Worm (Caenorhabditis elegans): ENCODE data around the gene F45E12.5.

Gene F45E12.5

DNA sequence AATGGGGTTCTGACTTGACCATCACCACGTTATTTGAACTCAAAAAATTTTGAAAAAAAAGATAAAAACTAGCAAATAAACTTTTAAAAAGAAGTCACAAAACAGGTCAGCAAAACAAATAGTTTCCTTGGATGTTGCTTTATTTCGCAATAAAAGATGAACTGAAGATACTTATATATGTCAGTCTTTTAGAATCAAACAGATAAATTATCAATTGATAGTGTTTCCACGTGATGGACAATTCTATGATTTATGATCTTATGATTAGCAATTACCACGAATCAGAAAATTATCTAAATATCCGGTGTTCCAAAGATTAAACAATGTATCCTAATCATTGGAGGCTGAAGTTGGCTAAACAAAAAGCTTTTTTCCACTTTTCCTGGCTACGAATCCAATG is 22.2 kb downstream of the F45E12.5 start (continued):
- TF ChIP-seq fkh-10 (GFP tag; optimal IDR thresholded peaks at IDR 0.05) (no peak), ceh-88 (GFP tag; IDR thresholded peaks at IDR 0.05) (no peak), nhr-237 (tag; optimal IDR thresholded peaks at IDR 0.05) (no peak), isw-1 (GFP tag; IDR thresholded peaks at IDR 0.05) (no peak), nhr-90 (tag; optimal IDR thresholded peaks at IDR 0.05; ENCODE audit: poor library complexity) (peak; percentile 47), unc-98 (GFP tag; IDR thresholded peaks at IDR 0.05) (no peak), ets-5 (GFP tag; IDR thresholded peaks at IDR 0.05) (no peak), mef-2 (tag; optimal IDR thresholded peaks at IDR 0.05) (no peak), nhr-71 (tag; optimal IDR thresholded peaks at IDR 0.05) (no peak), hlh-4 (tag; optimal IDR thresholded peaks at IDR 0.05) (no peak), nhr-76 (tag; optimal IDR thresholded peaks at IDR 0.05) (no peak), nhr-20 (tag; optimal IDR thresholded peaks at IDR 0.05) (peak; percentile 68), ztf-11 (tag; optimal IDR thresholded peaks at IDR 0.05) (no peak), snpc-4 (tag; optimal IDR thresholded peaks at IDR 0.05) (no peak), aha-1 (tag; optimal IDR thresholded peaks at IDR 0.05) (no peak), efl-3 (GFP tag; optimal IDR thresholded peaks at IDR 0.05) (no peak), zag-1 (tag; optimal IDR thresholded peaks at IDR 0.05) (no peak), lir-3 (tag; optimal IDR thresholded peaks at IDR 0.05; ENCODE audit: poor library complexity) (no peak), ceh-63 (GFP tag; optimal IDR thresholded peaks at IDR 0.05) (no peak), F16B12.6 (tag; optimal IDR thresholded peaks at IDR 0.05) (no peak), nhr-77 (tag; optimal IDR thresholded peaks at IDR 0.05) (no peak), elt-3 (tag; optimal IDR thresholded peaks at IDR 0.05) (peak in 5 of 6 experiments; percentile 50 to 97 (median 72)), sptf-1 (tag; optimal IDR thresholded peaks at IDR 0.05) (no peak), efl-1 (optimal IDR thresholded peaks at IDR 0.05) (no peak), efl-1 (GFP tag; optimal IDR thresholded peaks at IDR 0.05 in 1 of 2) (peak in 1 of 2 experiments; percentile 82), pqm-1 (tag; optimal IDR thresholded peaks at IDR 0.05) (no peak)

ce11 chrII:7287140-7287539 is 22.8 kb downstream of the F45E12.5 start:
- no peak for TF ChIP-seq ceh-88 (GFP tag; IDR thresholded peaks at IDR 0.05)
- TF ChIP-seq fos-1 (tag; optimal IDR thresholded peaks at IDR 0.05) = no peak
- TF ChIP-seq efl-1 (optimal IDR thresholded peaks at IDR 0.05) = no peak
- TF ChIP-seq efl-1 (GFP tag; optimal IDR thresholded peaks at IDR 0.05 in 1 of 2) = peak in 1 of 2 experiments; percentile 59
- no peak for TF ChIP-seq elt-3 (tag; optimal IDR thresholded peaks at IDR 0.05)
- TF ChIP-seq zag-1 (tag; optimal IDR thresholded peaks at IDR 0.05) = no peak

ce11 chrII:7283063-7283462 is 26.9 kb downstream of the F45E12.5 start:
- TF ChIP-seq fos-1 (tag; optimal IDR thresholded peaks at IDR 0.05) (no peak), ets-5 (GFP tag; IDR thresholded peaks at IDR 0.05) (no peak), snu-23 (GFP tag; optimal IDR thresholded peaks at IDR 0.05) (no peak), mef-2 (tag; optimal IDR thresholded peaks at IDR 0.05) (no peak), sptf-1 (tag; optimal IDR thresholded peaks at IDR 0.05) (no peak), unc-130 (tag; optimal IDR thresholded peaks at IDR 0.05) (no peak), nhr-85 (tag) (no peak), ztf-11 (tag; optimal IDR thresholded peaks at IDR 0.05) (no peak), mep-1 (tag; optimal IDR thresholded peaks at IDR 0.05) (no peak), fkh-8 (tag; optimal IDR thresholded peaks at IDR 0.05) (peak; percentile 29), zag-1 (tag; optimal IDR thresholded peaks at IDR 0.05) (no peak), efl-1 (optimal IDR thresholded peaks at IDR 0.05) (no peak), efl-1 (GFP tag; optimal IDR thresholded peaks at IDR 0.05 in 1 of 2) (no peak), ces-1 (GFP tag; optimal IDR thresholded peaks at IDR 0.05) (no peak), dsc-1 (tag; optimal IDR thresholded peaks at IDR 0.05) (peak; percentile 99), egl-13 (tag; optimal IDR thresholded peaks at IDR 0.05) (peak; percentile 33), mab-9 (GFP tag; IDR thresholded peaks at IDR 0.05) (no peak), Y116A8C.19 (tag; optimal IDR thresholded peaks at IDR 0.05; ENCODE audit: borderline replicate concordance) (no peak), C34B4.2 (tag; optimal IDR thresholded peaks at IDR 0.05) (no peak), skn-1 (tag; optimal IDR thresholded peaks at IDR 0.05) (no peak), lin-13 (GFP tag; optimal IDR thresholded peaks at IDR 0.05) (no peak), fkh-4 (tag; optimal IDR thresholded peaks at IDR 0.05; ENCODE audit: borderline replicate concordance) (peak; percentile 56), nhr-20 (tag; optimal IDR thresholded peaks at IDR 0.05) (peak; percentile 6), elt-3 (tag; optimal IDR thresholded peaks at IDR 0.05) (no peak), unc-98 (GFP tag; IDR thresholded peaks at IDR 0.05) (no peak), elt-2 (tag; optimal IDR thresholded peaks at IDR 0.05) (no peak), hpl-2 (GFP tag; optimal IDR thresholded peaks at IDR 0.05) (no peak), pag-3 (tag; optimal IDR thresholded peaks at IDR 0.05; ENCODE audit: borderline replicate concordance, insufficient read depth) (no peak), lin-15B (tag; optimal IDR thresholded peaks at IDR 0.05) (no peak), isw-1 (GFP tag; IDR thresholded peaks at IDR 0.05) (no peak), nhr-77 (tag; optimal IDR thresholded peaks at IDR 0.05) (no peak), aly-2 (tag; optimal IDR thresholded peaks at IDR 0.05) (no peak), nhr-237 (tag; optimal IDR thresholded peaks at IDR 0.05) (no peak), ama-1 (optimal IDR thresholded peaks at IDR 0.05) (no peak), ceh-82 (tag; optimal IDR thresholded peaks at IDR 0.05) (no peak), pqm-1 (tag; optimal IDR thresholded peaks at IDR 0.05) (no peak), nhr-90 (tag; optimal IDR thresholded peaks at IDR 0.05; ENCODE audit: poor library complexity) (no peak)
